Worm (Caenorhabditis elegans) whole organism, young adult: ENCODE results near the gene lron-1.

ENCODE experiments used
- D2030.7 ChIP-seq: fragments of 200-800 bp; sonication (Bioruptor generic); IDR thresholded peaks from 2 replicates; pipeline ENCODE4 v1.3.6; 2022; ENCODE audit warnings: missing genetic modification reagents, missing genetic modification characterization, missing compliant biosample characterization
- F10E7.11 ChIP-seq: sonication (generic microtip); optimal IDR thresholded peaks from 2 replicates; lab custom pipeline; 2017; ENCODE audit warnings: mild to moderate bottlenecking, missing genetic modification characterization, moderate library complexity, missing compliant biosample characterization
- F23B12.7 ChIP-seq: sonication (generic microtip); optimal IDR thresholded peaks from 2 replicates; lab custom pipeline; 2017; ENCODE audit warnings: missing genetic modification characterization, mild to moderate bottlenecking, missing compliant biosample characterization, antibody characterized with exemption, moderate library complexity; ENCODE audit not compliant: insufficient read depth
- F52B5.7 ChIP-seq: sonication (generic microtip); optimal IDR thresholded peaks from 2 replicates; lab custom pipeline; 2016; ENCODE audit warnings: mild to moderate bottlenecking, missing genetic modification characterization, missing compliant biosample characterization
- K11D2.4 ChIP-seq: fragments of 200-800 bp; sonication (Bioruptor generic); IDR thresholded peaks from 2 replicates; pipeline ENCODE4 v1.3.6; 2022; ENCODE audit warnings: missing genetic modification reagents, missing genetic modification characterization, missing compliant biosample characterization
- K12H6.12 ChIP-seq: fragments of 200-800 bp; sonication (Bioruptor generic); optimal IDR thresholded peaks from 2 replicates; lab custom pipeline; 2018; ENCODE audit warnings: mild to moderate bottlenecking, missing genetic modification characterization, missing compliant biosample characterization
- Y95B8A.8 ChIP-seq: fragments of 200-800 bp; sonication (Bioruptor generic); IDR thresholded peaks from 2 replicates; pipeline ENCODE4 v1.3.6; 2022; ENCODE audit warnings: missing genetic modification reagents, missing genetic modification characterization, missing compliant biosample characterization
- akir-1 ChIP-seq: fragments of 200-800 bp; sonication (Bioruptor generic); optimal IDR thresholded peaks from 2 replicates; lab custom pipeline; 2018; ENCODE audit warnings: mild to moderate bottlenecking, missing genetic modification characterization, moderate library complexity, missing compliant biosample characterization
- atf-7 ChIP-seq: sonication (generic microtip); optimal IDR thresholded peaks from 2 replicates; lab custom pipeline; 2017; ENCODE audit warnings: mild to moderate bottlenecking, missing genetic modification characterization, missing compliant biosample characterization
- attf-5 ChIP-seq: fragments of 200-800 bp; sonication (Bioruptor generic); optimal IDR thresholded peaks from 2 replicates; lab custom pipeline; 2018; ENCODE audit warnings: mild to moderate bottlenecking, missing genetic modification characterization, missing compliant biosample characterization
- ccch-3 ChIP-seq: fragments of 200-800 bp; sonication (Bioruptor generic); optimal IDR thresholded peaks from 2 replicates; lab custom pipeline; 2018; ENCODE audit warnings: mild to moderate bottlenecking, missing genetic modification characterization, missing compliant biosample characterization
- cebp-1 ChIP-seq, 2 experiments: fragments of 200-800 bp in 1 of 2; sonication (Bioruptor generic) in 1 of 2; sonication (generic microtip) in 1 of 2; IDR thresholded peaks in 1 of 2; optimal IDR thresholded peaks in 1 of 2; 2 replicates each; pipeline versions ENCODE4 v1.3.6 to Lab custom; 2017 to 2022; ENCODE audit warnings: missing compliant biosample characterization in 2 of 2, missing genetic modification characterization in 2 of 2, mild to moderate bottlenecking in 1 of 2, missing genetic modification reagents in 1 of 2, moderate library complexity in 1 of 2
- cebp-2 ChIP-seq: fragments of 200-800 bp; sonication (Bioruptor generic); IDR thresholded peaks from 2 replicates; pipeline ENCODE4 v1.3.6; 2022; ENCODE audit warnings: missing genetic modification characterization, missing compliant biosample characterization
- ceh-100 ChIP-seq: fragments of 200-800 bp; sonication (Bioruptor generic); IDR thresholded peaks from 2 replicates; pipeline ENCODE4 v1.3.6; 2022; ENCODE audit warnings: missing genetic modification reagents, missing genetic modification characterization, missing compliant biosample characterization
- ceh-27 ChIP-seq: fragments of 200-800 bp; sonication (Bioruptor generic); optimal IDR thresholded peaks from 2 replicates; lab custom pipeline; 2018; ENCODE audit warnings: mild to moderate bottlenecking, missing genetic modification characterization, moderate library complexity, missing compliant biosample characterization
- ceh-79 ChIP-seq: sonication (generic microtip); optimal IDR thresholded peaks from 2 replicates; lab custom pipeline; 2017; ENCODE audit warnings: mild to moderate bottlenecking, missing genetic modification characterization, missing compliant biosample characterization
- chd-7 ChIP-seq: sonication (generic microtip); optimal IDR thresholded peaks from 2 replicates; lab custom pipeline; 2016; ENCODE audit warnings: mild to moderate bottlenecking, missing genetic modification characterization, moderate library complexity, missing compliant biosample characterization
- dpl-1 ChIP-seq: fragments of 150-350 bp; optimal IDR thresholded peaks from 2 replicates; lab custom pipeline; 2014; ENCODE audit warnings: missing biosample characterization, missing genetic modification reagents, missing genetic modification characterization
- egl-18 ChIP-seq: fragments of 200-800 bp; sonication (Bioruptor generic); IDR thresholded peaks from 2 replicates; pipeline ENCODE4 v1.3.6; 2022; ENCODE audit warnings: missing genetic modification reagents, missing genetic modification characterization, missing compliant biosample characterization
- ekl-4 ChIP-seq: fragments of 200-800 bp; sonication (Bioruptor generic); IDR thresholded peaks from 2 replicates; pipeline ENCODE4 v1.3.6; 2022; ENCODE audit warnings: missing genetic modification reagents, missing genetic modification characterization, missing compliant biosample characterization
- fkh-3 ChIP-seq: sonication (generic microtip); optimal IDR thresholded peaks from 2 replicates; lab custom pipeline; 2016; ENCODE audit warnings: mild to moderate bottlenecking, missing genetic modification characterization, missing compliant biosample characterization
- let-526 ChIP-seq: fragments of 200-800 bp; sonication (Bioruptor generic); IDR thresholded peaks from 2 replicates; pipeline ENCODE4 v1.3.6; 2022; ENCODE audit warnings: missing genetic modification reagents, missing genetic modification characterization, missing compliant biosample characterization
- lin-26 ChIP-seq: fragments of 200-800 bp; sonication (Bioruptor generic); IDR thresholded peaks from 2 replicates; pipeline ENCODE4 v1.3.6; 2022; ENCODE audit warnings: missing genetic modification reagents, missing genetic modification characterization, missing compliant biosample characterization
- lin-35 ChIP-seq, 3 experiments: fragments of 150-350 bp in 2 of 3; sonication (generic microtip) in 1 of 3; optimal IDR thresholded peaks; 2 replicates each; lab custom pipeline; 2014 to 2018; ENCODE audit warnings: missing biosample characterization in 3 of 3, missing genetic modification characterization in 3 of 3, missing genetic modification reagents in 3 of 3
- lin-40 ChIP-seq: sonication (generic microtip); optimal IDR thresholded peaks from 2 replicates; lab custom pipeline; 2016; ENCODE audit warnings: missing genetic modification characterization, mild to moderate bottlenecking, missing compliant biosample characterization, missing genotype, missing genetic modification reagents
- lsl-1 ChIP-seq: fragments of 200-800 bp; sonication (Bioruptor generic); optimal IDR thresholded peaks from 2 replicates; lab custom pipeline; 2018; ENCODE audit warnings: mild to moderate bottlenecking, missing genetic modification characterization, moderate library complexity, missing compliant biosample characterization
- lsy-27 ChIP-seq: sonication (generic microtip); optimal IDR thresholded peaks from 2 replicates; lab custom pipeline; 2017; ENCODE audit warnings: missing genetic modification characterization, mild to moderate bottlenecking, missing compliant biosample characterization, antibody characterized with exemption, missing genotype, borderline replicate concordance; ENCODE audit not compliant: insufficient read depth
- madf-10 ChIP-seq: sonication (generic microtip); optimal IDR thresholded peaks from 2 replicates; lab custom pipeline; 2016; ENCODE audit warnings: mild to moderate bottlenecking, missing genetic modification characterization, missing compliant biosample characterization
- mcd-1 ChIP-seq: fragments of 200-800 bp; sonication (Bioruptor generic); IDR thresholded peaks from 2 replicates; pipeline ENCODE4 v1.3.6; 2022; ENCODE audit warnings: missing genetic modification reagents, missing genetic modification characterization, missing compliant biosample characterization
- mel-28 ChIP-seq: sonication (generic microtip); optimal IDR thresholded peaks from 2 replicates; lab custom pipeline; 2016; ENCODE audit warnings: borderline replicate concordance, mild to moderate bottlenecking, missing genetic modification characterization, missing compliant biosample characterization
- mxl-1 ChIP-seq: sonication (generic microtip); optimal IDR thresholded peaks from 2 replicates; lab custom pipeline; 2016; ENCODE audit warnings: missing genetic modification characterization, missing compliant biosample characterization
- nfyb-1 ChIP-seq: fragments of 200-800 bp; sonication (Bioruptor generic); IDR thresholded peaks from 2 replicates; pipeline ENCODE4 v1.3.6; 2022; ENCODE audit warnings: missing genetic modification reagents, missing genetic modification characterization, missing compliant biosample characterization
- nhr-179 ChIP-seq: sonication (generic microtip); optimal IDR thresholded peaks from 2 replicates; lab custom pipeline; 2016; ENCODE audit warnings: mild to moderate bottlenecking, missing genetic modification characterization, missing compliant biosample characterization
- nhr-80 ChIP-seq: sonication (generic microtip); optimal IDR thresholded peaks from 2 replicates; lab custom pipeline; 2016; ENCODE audit warnings: missing genetic modification characterization, missing compliant biosample characterization
- nhr-90 ChIP-seq: sonication (generic microtip); optimal IDR thresholded peaks from 2 replicates; lab custom pipeline; 2016; ENCODE audit warnings: missing genotype, mild to moderate bottlenecking, missing genetic modification characterization, missing compliant biosample characterization
- pbrm-1 ChIP-seq: fragments of 200-800 bp; sonication (Bioruptor generic); IDR thresholded peaks from 2 replicates; pipeline ENCODE4 v1.3.6; 2022; ENCODE audit warnings: missing genetic modification reagents, missing genetic modification characterization, missing compliant biosample characterization
- rcor-1 ChIP-seq: fragments of 200-800 bp; sonication (Bioruptor generic); IDR thresholded peaks from 2 replicates; pipeline ENCODE4 v1.3.6; 2022; ENCODE audit warnings: missing genetic modification reagents, missing genetic modification characterization, missing compliant biosample characterization
- somi-1 ChIP-seq: fragments of 200-800 bp; sonication (Bioruptor generic); optimal IDR thresholded peaks from 2 replicates; lab custom pipeline; 2018; ENCODE audit warnings: mild to moderate bottlenecking, missing genetic modification characterization, missing compliant biosample characterization
- xnd-1 ChIP-seq: sonication (generic microtip); optimal IDR thresholded peaks from 2 replicates; lab custom pipeline; 2016; ENCODE audit warnings: missing genotype, missing genetic modification reagents, missing genetic modification characterization, missing compliant biosample characterization
- ztf-22 ChIP-seq: fragments of 200-800 bp; sonication (Bioruptor generic); optimal IDR thresholded peaks from 2 replicates; lab custom pipeline; 2018; ENCODE audit warnings: mild to moderate bottlenecking, missing genetic modification characterization, moderate library complexity, missing compliant biosample characterization
- ztf-25 ChIP-seq: fragments of 200-800 bp; sonication (Bioruptor generic); IDR thresholded peaks from 2 replicates; pipeline ENCODE4 v1.3.6; 2022; ENCODE audit warnings: missing genetic modification reagents, missing genetic modification characterization, missing compliant biosample characterization

lron-1 gene

DNA sequence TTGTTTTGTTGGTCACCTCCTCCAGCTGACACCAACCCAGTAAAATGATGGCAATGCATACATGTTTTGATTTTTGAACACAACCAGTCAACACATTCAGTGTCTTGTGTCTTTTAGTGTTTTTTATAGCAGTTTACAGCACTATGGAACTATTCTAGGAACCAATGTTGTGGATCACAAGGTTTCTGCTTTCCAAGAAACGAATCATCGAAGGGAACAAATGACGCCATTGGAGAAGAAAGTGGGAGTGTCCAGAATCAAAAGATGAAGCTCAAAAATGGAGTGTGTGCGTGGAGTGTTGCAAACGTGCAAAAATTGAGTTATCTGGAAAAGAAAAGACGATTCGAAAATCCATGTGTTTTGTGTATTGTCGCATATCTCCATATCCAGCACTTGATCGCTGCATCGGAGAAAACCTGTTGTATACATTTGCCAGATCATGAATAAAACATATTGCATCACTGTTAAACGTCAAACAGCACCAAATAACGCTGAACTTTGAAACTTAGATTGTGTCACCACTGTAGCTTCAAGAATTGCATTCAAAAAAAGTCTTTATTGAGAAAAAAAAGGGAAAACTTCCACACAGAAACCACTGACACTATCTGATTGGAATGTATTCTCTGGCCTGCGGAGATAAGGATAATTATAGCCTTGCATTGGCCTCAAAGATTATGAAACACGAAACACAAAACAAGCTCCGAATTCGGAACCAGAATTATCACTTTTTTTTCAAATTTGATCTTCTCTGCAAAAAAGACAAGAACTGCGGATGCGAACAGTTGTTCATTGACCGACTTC is 10.0 kb upstream of the lron-1 start:
- no peak for TF ChIP-seq mxl-1 (tag; lab: Kevin White, UChicago)
- TF ChIP-seq lin-35 (GFP tag; optimal IDR thresholded peaks at IDR 0.05; lab: Kevin White, UChicago): peak in 1 of 3 experiments; percentile 63
- TF ChIP-seq nhr-80 (tag; lab: Kevin White, UChicago): peak; percentile 33
- TF ChIP-seq somi-1 (GFP tag; lab: Kevin White, UChicago): peak; percentile 25
- TF ChIP-seq pbrm-1: peak; percentile 30; the same call in 1 of the 2 replicates
- peak; percentile 10 for TF ChIP-seq ceh-27 (GFP tag; lab: Kevin White, UChicago)
- TF ChIP-seq akir-1 (GFP tag; lab: Kevin White, UChicago): no peak
- TF ChIP-seq nhr-179 (tag; lab: Kevin White, UChicago): no peak
- no peak for TF ChIP-seq dpl-1 (GFP tag; lab: Kevin White, UChicago)
- 0 out of 2 replicates have a peak, but pooled peaks have one; percentile 36 for TF ChIP-seq K11D2.4 (GFP tag; lab: Robert Waterston, UW)
- TF ChIP-seq cebp-1 (GFP tag; IDR thresholded peaks at IDR 0.05; lab: Robert Waterston, UW): 0 out of 2 replicates have a peak, but pooled peaks have one; percentile 9
- no peak for TF ChIP-seq cebp-1 (tag; optimal IDR thresholded peaks at IDR 0.05; lab: Kevin White, UChicago)
- no peak for TF ChIP-seq F52B5.7 (tag; lab: Kevin White, UChicago)
- peak; percentile 1 for TF ChIP-seq madf-10 (tag; lab: Kevin White, UChicago)
- TF ChIP-seq ztf-22 (GFP tag; lab: Kevin White, UChicago): no peak
- no peak for TF ChIP-seq cebp-2 (GFP tag; lab: Robert Waterston, UW)
- TF ChIP-seq xnd-1 (tag; lab: Kevin White, UChicago): no peak
- peak; percentile 58 for TF ChIP-seq chd-7
- TF ChIP-seq egl-18 (GFP tag; lab: Robert Waterston, UW): 0 out of 2 replicates have a peak, but pooled peaks have one; percentile 10
- peak; percentile 48; the same call in 1 of the 2 replicates for TF ChIP-seq ekl-4 (GFP tag; lab: Robert Waterston, UW)
- TF ChIP-seq lin-26: no peak
- peak; percentile 8; the same call in 1 of the 2 replicates for TF ChIP-seq mcd-1 (GFP tag; lab: Robert Waterston, UW)
- TF ChIP-seq K12H6.12 (tag; lab: Kevin White, UChicago): peak; percentile 21
- peak; percentile 58 for TF ChIP-seq lin-40 (tag; lab: Kevin White, UChicago)
- TF ChIP-seq atf-7 (tag; lab: Kevin White, UChicago): peak; percentile 90

- TF ChIP-seq chd-7 (no peak), K11D2.4 (GFP tag; lab: Robert Waterston, UW) (0 out of 2 replicates have a peak, but pooled peaks have one; percentile 44), somi-1 (GFP tag; lab: Kevin White, UChicago) (no peak)
- TF ChIP-seq, all 124 proteins: peak for 1
These were observed 8.7 kb upstream of the lron-1 start for ce11 chrX:14563818-14564217.

DNA sequence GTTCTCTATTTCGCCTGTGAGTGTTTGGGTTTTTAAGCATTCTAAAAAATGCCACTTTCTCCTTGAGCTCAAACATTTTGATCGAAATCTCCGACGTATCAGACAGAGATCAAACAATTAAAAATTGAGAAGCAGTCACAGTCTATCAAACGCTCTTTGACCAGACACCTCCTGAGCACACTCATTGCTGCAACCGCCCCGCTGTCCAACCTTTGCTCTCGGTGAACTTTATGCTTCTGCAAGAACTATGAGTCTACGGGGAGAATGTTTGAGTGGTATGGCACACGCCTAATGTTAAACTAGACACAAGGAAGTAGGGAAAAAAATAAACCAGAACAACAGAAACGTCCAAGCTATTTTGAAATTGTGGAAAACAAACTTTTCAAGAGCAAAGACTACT is 7.3 kb upstream of the lron-1 start:
- TF ChIP-seq lsl-1 (GFP tag; lab: Kevin White, UChicago): no peak
- no peak for TF ChIP-seq ceh-100 (GFP tag; lab: Robert Waterston, UW)
- peak; percentile 19 for TF ChIP-seq nhr-80 (tag; lab: Kevin White, UChicago)

DNA sequence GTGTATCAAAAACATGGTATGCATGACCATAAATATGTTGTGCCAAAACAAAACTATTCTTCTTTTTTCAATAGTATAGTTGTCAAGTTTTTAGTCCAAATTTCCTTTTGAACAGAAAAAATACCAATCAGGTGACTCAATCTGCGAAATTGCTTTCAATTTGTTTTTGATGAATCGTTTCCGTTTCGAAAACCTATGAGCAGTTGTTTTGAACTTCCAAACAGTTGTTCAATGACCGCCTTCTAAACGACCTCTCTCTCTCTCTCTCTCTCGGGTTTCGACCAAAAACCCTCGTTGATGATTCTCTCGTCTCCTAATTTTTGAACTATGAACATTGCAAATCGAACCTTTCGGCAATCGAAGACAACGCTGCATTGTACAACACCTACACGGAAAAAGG is 6.5 kb upstream of the lron-1 start:
- no peak for TF ChIP-seq nfyb-1 (GFP tag; lab: Robert Waterston, UW)
- TF ChIP-seq let-526: no peak
- TF ChIP-seq ceh-79: no peak
- TF ChIP-seq F23B12.7 (tag; lab: Kevin White, UChicago): no peak
- no peak for TF ChIP-seq ccch-3 (GFP tag; lab: Kevin White, UChicago)
- TF ChIP-seq rcor-1 (GFP tag; lab: Robert Waterston, UW): no peak
- no peak for TF ChIP-seq nhr-90 (tag; lab: Kevin White, UChicago)
- no peak for TF ChIP-seq Y95B8A.8 (GFP tag; lab: Robert Waterston, UW)
- no peak for TF ChIP-seq attf-5
- TF ChIP-seq mel-28 (tag; lab: Kevin White, UChicago): no peak
- no peak for TF ChIP-seq lsy-27 (tag; lab: Kevin White, UChicago)
- no peak for TF ChIP-seq F10E7.11
- TF ChIP-seq ztf-25 (GFP tag; lab: Robert Waterston, UW): no peak
- TF ChIP-seq D2030.7 (GFP tag; lab: Robert Waterston, UW): no peak
- no peak for TF ChIP-seq nhr-179 (tag; lab: Kevin White, UChicago)
- TF ChIP-seq fkh-3 (tag; lab: Kevin White, UChicago): no peak
